Comparison of ENCODE assay signal across 1 fruit fly cellular context in the genomic region with DNA sequence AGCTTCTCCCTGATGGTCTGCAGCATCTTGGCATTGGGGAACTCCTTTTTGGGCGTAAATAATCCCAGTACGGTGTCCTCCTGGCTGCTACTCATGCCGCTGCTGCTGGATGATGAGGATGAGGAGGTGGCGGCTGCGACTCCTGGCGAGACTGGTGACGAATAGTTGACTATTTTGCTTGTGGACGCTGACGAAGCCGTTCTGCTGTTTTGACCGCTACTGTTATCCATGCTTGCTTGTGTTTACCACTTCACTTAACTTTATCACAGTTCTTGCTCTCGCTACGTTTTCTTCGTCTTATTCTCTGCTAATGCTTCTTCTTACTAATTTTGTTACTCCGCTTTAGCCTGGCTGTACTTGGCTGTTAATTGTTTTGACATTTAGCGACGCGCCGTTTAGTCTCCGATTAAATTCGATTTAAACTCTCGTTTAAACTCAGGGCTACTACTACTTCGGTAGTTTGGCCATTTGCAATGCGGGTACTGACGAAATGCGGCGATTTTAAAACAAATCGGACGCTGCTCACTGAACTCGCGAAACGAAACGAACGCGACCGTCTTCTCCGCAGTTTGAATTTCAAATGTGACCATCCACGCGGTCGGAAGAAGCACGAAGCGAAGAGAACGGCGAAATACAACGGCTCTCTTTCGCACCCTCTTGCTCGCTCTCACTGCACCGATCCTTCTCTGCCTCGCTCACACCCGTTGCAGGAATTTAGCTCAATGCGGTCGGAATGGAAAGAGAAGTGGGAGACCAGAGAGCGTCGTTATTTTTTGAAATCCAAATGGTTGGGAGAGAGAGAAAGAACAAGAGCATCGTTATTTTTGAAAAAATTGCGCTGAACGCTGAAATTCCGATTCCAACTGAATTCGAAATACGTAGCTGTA.
A peak's percentile ranks its signal among the peaks of the same experiment; 100 is the strongest.
TF ChIP-seq lines count a peak whose summit lies in the region.

Gene trbl (minus strand): TSS at position 584 of the 887 bp plus-strand sequence.

TF ChIP-seq in whole organism, embryonic, 481 proteins besides CTCF, POLR2A, EP300 and RAD21 (continued from another document and continues in another):
- no peak for TF ChIP-seq slbo (GFP tag; IDR thresholded peaks at IDR 0.05; lab: Robert Waterston, UW)
- no peak for TF ChIP-seq Atf-2 (GFP tag; optimal IDR thresholded peaks at IDR 0.05; lab: Kevin White, UChicago)
- peak; percentile 94 for TF ChIP-seq Deaf1 (tag; optimal IDR thresholded peaks at IDR 0.05; lab: Kevin White, UChicago)
- no peak for TF ChIP-seq crol (GFP tag; IDR thresholded peaks at IDR 0.05; lab: Robert Waterston, UW)
- TF ChIP-seq CG12071 (GFP tag; optimal IDR thresholded peaks at IDR 0.05; lab: Kevin White, UChicago) = peak; percentile 58
- no peak for TF ChIP-seq Sry-δ (GFP tag; optimal IDR thresholded peaks at IDR 0.05; lab: Kevin White, UChicago)
- no peak for TF ChIP-seq dimm (GFP tag; IDR thresholded peaks at IDR 0.05; lab: Robert Waterston, UW)
- no peak for TF ChIP-seq CG12155 (GFP tag; optimal IDR thresholded peaks at IDR 0.05; lab: Kevin White, UChicago)
- no peak for TF ChIP-seq pita (GFP tag; optimal IDR thresholded peaks at IDR 0.05; lab: Kevin White, UChicago)
- TF ChIP-seq CG11696 (GFP tag; IDR thresholded peaks at IDR 0.05; lab: Robert Waterston, UW) = no peak
- TF ChIP-seq CG14965 (GFP tag; optimal IDR thresholded peaks at IDR 0.05; lab: Kevin White, UChicago; ENCODE audit: borderline replicate concordance) = no peak
- peak; percentile 97 for TF ChIP-seq CG6791 (GFP tag; IDR thresholded peaks at IDR 0.05; lab: Robert Waterston, UW; ENCODE audit: partially characterized antibody)
- no peak for TF ChIP-seq CG17612 (GFP tag; IDR thresholded peaks at IDR 0.05; lab: Robert Waterston, UW)
- no peak for TF ChIP-seq CG5953 (GFP tag; IDR thresholded peaks at IDR 0.05; lab: Robert Waterston, UW)
- no peak for TF ChIP-seq CG12391 (tag; optimal IDR thresholded peaks at IDR 0.05; lab: Kevin White, UChicago)
- TF ChIP-seq Sox102F (GFP tag; optimal IDR thresholded peaks at IDR 0.05; lab: Kevin White, UChicago) = no peak
- TF ChIP-seq Ssrp (tag; optimal IDR thresholded peaks at IDR 0.05; lab: Kevin White, UChicago) = no peak
- no peak for TF ChIP-seq CG11560 (tag; IDR thresholded peaks at IDR 0.05; lab: Robert Waterston, UW)
- no peak for TF ChIP-seq lmd (GFP tag; IDR thresholded peaks at IDR 0.05; lab: Robert Waterston, UW)
- peak; percentile 73 for TF ChIP-seq zen (tag; optimal IDR thresholded peaks at IDR 0.05; lab: Kevin White, UChicago)
- TF ChIP-seq CG8089 (GFP tag; optimal IDR thresholded peaks at IDR 0.05; lab: Kevin White, UChicago) = no peak
- TF ChIP-seq CG13424 (tag; optimal IDR thresholded peaks at IDR 0.05; lab: Kevin White, UChicago) = peak; percentile 6
- no peak for TF ChIP-seq CG15601 (tag; optimal IDR thresholded peaks at IDR 0.05; lab: Kevin White, UChicago)
- TF ChIP-seq BtbVII (GFP tag; optimal IDR thresholded peaks at IDR 0.05; lab: Kevin White, UChicago) = peak; percentile 66
- TF ChIP-seq ato (GFP tag; IDR thresholded peaks at IDR 0.05; lab: Robert Waterston, UW; ENCODE audit: partially characterized antibody) = peak; percentile 70; the same call in 1 of the 2 replicates
- TF ChIP-seq D19B (GFP tag; optimal IDR thresholded peaks at IDR 0.05; lab: Kevin White, UChicago) = no peak
- TF ChIP-seq org-1 (GFP tag; optimal IDR thresholded peaks at IDR 0.05; lab: Kevin White, UChicago) = no peak
- TF ChIP-seq GATAe (GFP tag; conservative IDR thresholded peaks at IDR 0.05; lab: Robert Waterston, UW) = no peak
- no peak for TF ChIP-seq crp (GFP tag; optimal IDR thresholded peaks at IDR 0.05; lab: Kevin White, UChicago)
- no peak for TF ChIP-seq tll (GFP tag; optimal IDR thresholded peaks at IDR 0.05; lab: Kevin White, UChicago)
- no peak for TF ChIP-seq CG11093 (GFP tag; IDR thresholded peaks at IDR 0.05; lab: Robert Waterston, UW)
- no peak for TF ChIP-seq inv (GFP tag; IDR thresholded peaks at IDR 0.05; lab: Robert Waterston, UW; ENCODE audit: partially characterized antibody)
- no peak for TF ChIP-seq bab2 (GFP tag; optimal IDR thresholded peaks at IDR 0.05; lab: Kevin White, UChicago)
- no peak for TF ChIP-seq CG13123 (GFP tag; optimal IDR thresholded peaks at IDR 0.05; lab: Kevin White, UChicago)
- TF ChIP-seq CG10147 (GFP tag; optimal IDR thresholded peaks at IDR 0.05; lab: Kevin White, UChicago) = no peak
- no peak for TF ChIP-seq CG9609 (GFP tag; optimal IDR thresholded peaks at IDR 0.05; lab: Kevin White, UChicago)
- TF ChIP-seq chinmo (GFP tag; IDR thresholded peaks at IDR 0.05; lab: Robert Waterston, UW; ENCODE audit: partially characterized antibody) = peak; percentile 98
- no peak for TF ChIP-seq CG2202 (tag; optimal IDR thresholded peaks at IDR 0.05; lab: Kevin White, UChicago)
- no peak for TF ChIP-seq CG12104 (GFP tag; optimal IDR thresholded peaks at IDR 0.05; lab: Kevin White, UChicago)
- TF ChIP-seq CG17385 (GFP tag; optimal IDR thresholded peaks at IDR 0.05; lab: Kevin White, UChicago) = peak; percentile 91
- no peak for TF ChIP-seq CG43689 (GFP tag; IDR thresholded peaks at IDR 0.05; lab: Robert Waterston, UW)
- TF ChIP-seq Xbp1 (GFP tag; optimal IDR thresholded peaks at IDR 0.05; lab: Kevin White, UChicago) = no peak
- no peak for TF ChIP-seq CG1529 (GFP tag; optimal IDR thresholded peaks at IDR 0.05; lab: Kevin White, UChicago)
- no peak for TF ChIP-seq gce (GFP tag; IDR thresholded peaks at IDR 0.05; lab: Robert Waterston, UW)
- no peak for TF ChIP-seq CG30403 (GFP tag; optimal IDR thresholded peaks at IDR 0.05; lab: Kevin White, UChicago)
- no peak for TF ChIP-seq Sox100B (GFP tag; optimal IDR thresholded peaks at IDR 0.05; lab: Kevin White, UChicago)
- no peak for TF ChIP-seq prd (optimal IDR thresholded peaks at IDR 0.05; lab: Kevin White, UChicago)
- no peak for TF ChIP-seq prd (GFP tag; IDR thresholded peaks at IDR 0.05; lab: Robert Waterston, UW)
- TF ChIP-seq chm (GFP tag; IDR thresholded peaks at IDR 0.05; lab: Robert Waterston, UW) = peak; percentile 85
- peak; percentile 97 for TF ChIP-seq CG17829 (tag; optimal IDR thresholded peaks at IDR 0.05; lab: Kevin White, UChicago)
- peak; percentile 96 for TF ChIP-seq bbx (GFP tag; IDR thresholded peaks at IDR 0.05; lab: Robert Waterston, UW; ENCODE audit: partially characterized antibody)
- peak; percentile 75 for TF ChIP-seq CG15479 (GFP tag; optimal IDR thresholded peaks at IDR 0.05; lab: Kevin White, UChicago)
- no peak for TF ChIP-seq Sry-β (GFP tag; optimal IDR thresholded peaks at IDR 0.05; lab: Kevin White, UChicago)
- TF ChIP-seq Hmr (GFP tag; optimal IDR thresholded peaks at IDR 0.05; lab: Kevin White, UChicago) = peak; percentile 59
- no peak for TF ChIP-seq CG10959 (GFP tag; IDR thresholded peaks at IDR 0.05; lab: Robert Waterston, UW)
- peak; percentile 92 for TF ChIP-seq yki (optimal IDR thresholded peaks at IDR 0.05; lab: Kevin White, UChicago)
- TF ChIP-seq Dll (GFP tag; IDR thresholded peaks at IDR 0.05; lab: Robert Waterston, UW; ENCODE audit: partially characterized antibody) = 0 out of 4 replicates have a peak, but pooled peaks have one; percentile 52
- TF ChIP-seq CG18262 (tag; optimal IDR thresholded peaks at IDR 0.05; lab: Kevin White, UChicago) = no peak
- TF ChIP-seq pb (GFP tag; optimal IDR thresholded peaks at IDR 0.05; lab: Kevin White, UChicago) = no peak
- TF ChIP-seq CG18619 (GFP tag; optimal IDR thresholded peaks at IDR 0.05; lab: Kevin White, UChicago) = no peak
- TF ChIP-seq CG4404 (GFP tag; IDR thresholded peaks at IDR 0.05; lab: Robert Waterston, UW) = no peak
- no peak for TF ChIP-seq CG4328 (GFP tag; optimal IDR thresholded peaks at IDR 0.05; lab: Kevin White, UChicago)
- TF ChIP-seq C15 (GFP tag; IDR thresholded peaks at IDR 0.05; lab: Robert Waterston, UW) = no peak
- no peak for TF ChIP-seq pho (GFP tag; optimal IDR thresholded peaks at IDR 0.05; lab: Kevin White, UChicago)
- 0 out of 2 replicates have a peak, but pooled peaks have one; percentile 55 for TF ChIP-seq sna (GFP tag; IDR thresholded peaks at IDR 0.05; lab: Robert Waterston, UW; ENCODE audit: partially characterized antibody)
- no peak for TF ChIP-seq CG9215 (GFP tag; IDR thresholded peaks at IDR 0.05; lab: Robert Waterston, UW)
- no peak for TF ChIP-seq CG9876 (GFP tag; optimal IDR thresholded peaks at IDR 0.05; lab: Kevin White, UChicago)
- no peak for TF ChIP-seq Spps (tag; optimal IDR thresholded peaks at IDR 0.05; lab: Kevin White, UChicago)
- TF ChIP-seq grn (GFP tag; optimal IDR thresholded peaks at IDR 0.05; lab: Kevin White, UChicago) = no peak
- no peak for TF ChIP-seq B-H2 (GFP tag; optimal IDR thresholded peaks at IDR 0.05; lab: Kevin White, UChicago)
- no peak for TF ChIP-seq CG10654 (GFP tag; optimal IDR thresholded peaks at IDR 0.05; lab: Kevin White, UChicago)
- peak; percentile 23; the same call in 1 of the 2 replicates for TF ChIP-seq MBD-R2 (GFP tag; IDR thresholded peaks at IDR 0.05; lab: Robert Waterston, UW)
- no peak for TF ChIP-seq dysf (GFP tag; IDR thresholded peaks at IDR 0.05; lab: Robert Waterston, UW)
- TF ChIP-seq CG4707 (GFP tag; optimal IDR thresholded peaks at IDR 0.05; lab: Kevin White, UChicago) = peak; percentile 26
- TF ChIP-seq CG8944 (GFP tag; optimal IDR thresholded peaks at IDR 0.05; lab: Kevin White, UChicago) = no peak
- TF ChIP-seq wor (GFP tag; IDR thresholded peaks at IDR 0.05; lab: Robert Waterston, UW) = no peak
- TF ChIP-seq sens-2 (GFP tag; IDR thresholded peaks at IDR 0.05; lab: Robert Waterston, UW) = no peak
- TF ChIP-seq kah (GFP tag; optimal IDR thresholded peaks at IDR 0.05; lab: Kevin White, UChicago) = peak; percentile 43
- TF ChIP-seq Hmx (GFP tag; optimal IDR thresholded peaks at IDR 0.05; lab: Kevin White, UChicago) = no peak
- peak; percentile 28 for TF ChIP-seq caup (GFP tag; optimal IDR thresholded peaks at IDR 0.05; lab: Kevin White, UChicago; ENCODE audit: severe bottlenecking)
- TF ChIP-seq pros (GFP tag; optimal IDR thresholded peaks at IDR 0.05; lab: Kevin White, UChicago) = peak; percentile 84
- peak; percentile 27 for TF ChIP-seq CG1603 (tag; optimal IDR thresholded peaks at IDR 0.05; lab: Kevin White, UChicago)
- no peak for TF ChIP-seq bsh (GFP tag; optimal IDR thresholded peaks at IDR 0.05; lab: Kevin White, UChicago)
- TF ChIP-seq NC2β (GFP tag; optimal IDR thresholded peaks at IDR 0.05; lab: Kevin White, UChicago) = peak; percentile 13
- TF ChIP-seq so (GFP tag; IDR thresholded peaks at IDR 0.05; lab: Robert Waterston, UW) = peak; percentile 33; the same call in 1 of the 3 replicates
- peak; percentile 60 for TF ChIP-seq E2f2 (GFP tag; IDR thresholded peaks at IDR 0.05; lab: Robert Waterston, UW)
- TF ChIP-seq sim (GFP tag; IDR thresholded peaks at IDR 0.05; lab: Robert Waterston, UW) = no peak
- no peak for TF ChIP-seq crc (GFP tag; optimal IDR thresholded peaks at IDR 0.05; lab: Kevin White, UChicago)
- TF ChIP-seq Lim3 (GFP tag; IDR thresholded peaks at IDR 0.05; lab: Robert Waterston, UW) = no peak
- peak; percentile 62 for TF ChIP-seq CG7745 (tag; optimal IDR thresholded peaks at IDR 0.05; lab: Kevin White, UChicago)
- TF ChIP-seq Mes4 (GFP tag; optimal IDR thresholded peaks at IDR 0.05; lab: Kevin White, UChicago) = no peak
- no peak for TF ChIP-seq HHEX (GFP tag; optimal IDR thresholded peaks at IDR 0.05; lab: Kevin White, UChicago)
- TF ChIP-seq CG1233 (GFP tag; optimal IDR thresholded peaks at IDR 0.05; lab: Kevin White, UChicago) = no peak
- TF ChIP-seq CG12299 (tag; optimal IDR thresholded peaks at IDR 0.05; lab: Kevin White, UChicago) = peak; percentile 60
- TF ChIP-seq vvl (GFP tag; IDR thresholded peaks at IDR 0.05; lab: Robert Waterston, UW) = peak; percentile 56; the same call in 1 of the 2 replicates
- TF ChIP-seq CG3847 (GFP tag; IDR thresholded peaks at IDR 0.05; lab: Robert Waterston, UW) = no peak
- TF ChIP-seq Ets97D (GFP tag; optimal IDR thresholded peaks at IDR 0.05; lab: Kevin White, UChicago) = peak; percentile 26
- no peak for TF ChIP-seq CG4854 (GFP tag; optimal IDR thresholded peaks at IDR 0.05; lab: Kevin White, UChicago)
- TF ChIP-seq br (optimal IDR thresholded peaks at IDR 0.05; lab: Kevin White, UChicago) = no peak
- no peak for TF ChIP-seq CG5180 (GFP tag; optimal IDR thresholded peaks at IDR 0.05; lab: Kevin White, UChicago)
- TF ChIP-seq twi (tag; optimal IDR thresholded peaks at IDR 0.05; lab: Kevin White, UChicago) = no peak
- peak; percentile 52 for TF ChIP-seq lab (GFP tag; optimal IDR thresholded peaks at IDR 0.05; lab: Kevin White, UChicago)
- peak; percentile 11 for TF ChIP-seq CG12744 (GFP tag; optimal IDR thresholded peaks at IDR 0.05; lab: Kevin White, UChicago)
- no peak for TF ChIP-seq NC2α (GFP tag; optimal IDR thresholded peaks at IDR 0.05; lab: Kevin White, UChicago)
- no peak for TF ChIP-seq Gsc (GFP tag; IDR thresholded peaks at IDR 0.05; lab: Robert Waterston, UW)
- TF ChIP-seq tio (GFP tag; optimal IDR thresholded peaks at IDR 0.05; lab: Kevin White, UChicago) = no peak
- TF ChIP-seq Dbx (GFP tag; IDR thresholded peaks at IDR 0.05; lab: Robert Waterston, UW) = peak; percentile 58; the same call in 2 of the 3 replicates
- TF ChIP-seq ap (GFP tag; IDR thresholded peaks at IDR 0.05; lab: Robert Waterston, UW) = no peak
- no peak for TF ChIP-seq CG16815 (GFP tag; optimal IDR thresholded peaks at IDR 0.05; lab: Kevin White, UChicago)
- no peak for TF ChIP-seq CG7928 (GFP tag; optimal IDR thresholded peaks at IDR 0.05; lab: Kevin White, UChicago)
- no peak for TF ChIP-seq CG10366 (GFP tag; IDR thresholded peaks at IDR 0.05; lab: Robert Waterston, UW)
- no peak for TF ChIP-seq dmrt11E (tag; optimal IDR thresholded peaks at IDR 0.05; lab: Kevin White, UChicago)
- no peak for TF ChIP-seq Lhr (GFP tag; optimal IDR thresholded peaks at IDR 0.05; lab: Kevin White, UChicago)
- TF ChIP-seq Aef1 (GFP tag; IDR thresholded peaks at IDR 0.05; lab: Robert Waterston, UW) = no peak
- TF ChIP-seq bowl (GFP tag; IDR thresholded peaks at IDR 0.05; lab: Robert Waterston, UW) = no peak
- TF ChIP-seq CG6689 (GFP tag; IDR thresholded peaks at IDR 0.05; lab: Robert Waterston, UW) = no peak
- no peak for TF ChIP-seq cato (GFP tag; optimal IDR thresholded peaks at IDR 0.05; lab: Kevin White, UChicago; ENCODE audit: borderline replicate concordance)
- TF ChIP-seq HLH54F (GFP tag; optimal IDR thresholded peaks at IDR 0.05; lab: Kevin White, UChicago) = no peak
- no peak for TF ChIP-seq CG10321 (GFP tag; IDR thresholded peaks at IDR 0.05; lab: Robert Waterston, UW)
- peak; percentile 65 for TF ChIP-seq dm (GFP tag; optimal IDR thresholded peaks at IDR 0.05; lab: Kevin White, UChicago)
- peak; percentile 59; the same call in 2 of the 3 replicates for TF ChIP-seq CG16813 (GFP tag; IDR thresholded peaks at IDR 0.05; lab: Robert Waterston, UW; ENCODE audit: partially characterized antibody)
- TF ChIP-seq Doc2 (GFP tag; IDR thresholded peaks at IDR 0.05; lab: Robert Waterston, UW) = no peak
- TF ChIP-seq Hr78 (GFP tag; optimal IDR thresholded peaks at IDR 0.05; lab: Kevin White, UChicago) = peak in 1 of 2 experiments; percentile 44
